Fruit fly (Drosophila melanogaster) whole organism, wandering third instar larva: Measurements from ENCODE around the gene sle.
A peak's percentile ranks its signal among the peaks of the same experiment; 100 is the strongest.

Experiments used
- Abd-B ChIP-seq: fragments of >200 bp; optimal IDR thresholded peaks from 2 replicates; lab custom pipeline; 2017; ENCODE audit warnings: missing biosample characterization, missing genetic modification characterization
- CG32264 ChIP-seq: fragments of 200-800 bp; sonication (Bioruptor generic); optimal IDR thresholded peaks from 2 replicates; lab custom pipeline; 2016; ENCODE audit warnings: missing biosample characterization, missing genetic modification characterization
- CG9705 ChIP-seq: fragments of 200-800 bp; sonication (Bioruptor generic); optimal IDR thresholded peaks from 2 replicates; lab custom pipeline; 2018; ENCODE audit warnings: missing biosample characterization, mild to moderate bottlenecking, missing genetic modification characterization
- CrebA ChIP-seq: fragments of 200-800 bp; sonication (Bioruptor generic); optimal IDR thresholded peaks from 2 replicates; lab custom pipeline; 2016; ENCODE audit warnings: missing biosample characterization, mild to moderate bottlenecking, missing genetic modification characterization, borderline replicate concordance
- Dfd ChIP-seq: fragments of >200 bp; optimal IDR thresholded peaks from 2 replicates; lab custom pipeline; 2017; ENCODE audit warnings: missing biosample characterization, missing genetic modification characterization
- Dif ChIP-seq: fragments of 200-275, 200-300 bp; sonication (Bioruptor generic); optimal IDR thresholded peaks from 2 replicates; lab custom pipeline; 2018; ENCODE audit warnings: missing biosample characterization, missing genetic modification characterization; ENCODE audit not compliant: partially characterized antibody
- GATAd ChIP-seq: sonication (Bioruptor generic); optimal IDR thresholded peaks from 2 replicates; lab custom pipeline; 2016; ENCODE audit warnings: missing biosample characterization, missing genetic modification characterization
- HLH106 ChIP-seq: fragments of 200-800 bp; optimal IDR thresholded peaks from 3 replicates; lab custom pipeline; 2019; ENCODE audit warnings: missing biosample characterization, mild to moderate bottlenecking, missing genetic modification characterization, moderate library complexity
- Hnf4 ChIP-seq: fragments of 200-800 bp; sonication (Bioruptor generic); optimal IDR thresholded peaks from 2 replicates; lab custom pipeline; 2016; ENCODE audit warnings: missing biosample characterization, mild to moderate bottlenecking, missing genetic modification characterization
- Hr78 ChIP-seq: fragments of >200 bp; optimal IDR thresholded peaks from 2 replicates; lab custom pipeline; 2017; ENCODE audit warnings: missing biosample characterization, missing genetic modification characterization
- Hr83 ChIP-seq: fragments of 200-300 bp; sonication (Bioruptor generic); optimal IDR thresholded peaks from 2 replicates; lab custom pipeline; 2016; ENCODE audit warnings: missing biosample characterization, mild to moderate bottlenecking, missing genetic modification characterization, moderate library complexity; ENCODE audit not compliant: poor library complexity, severe bottlenecking
- Jra ChIP-seq: sonication (Bioruptor generic); optimal IDR thresholded peaks from 2 replicates; lab custom pipeline; 2016; ENCODE audit warnings: missing biosample characterization, missing genetic modification characterization
- Mio ChIP-seq: sonication (Bioruptor generic); optimal IDR thresholded peaks from 2 replicates; lab custom pipeline; 2016; ENCODE audit warnings: missing biosample characterization, missing genetic modification characterization
- Myc ChIP-seq: fragments of >200 bp; optimal IDR thresholded peaks from 2 replicates; lab custom pipeline; 2017
- N ChIP-seq: fragments of >200 bp; optimal IDR thresholded peaks from 2 replicates; lab custom pipeline; 2018; ENCODE audit warnings: missing biosample characterization, missing external identifiers, missing genetic modification characterization
- OdsH ChIP-seq: fragments of 200-800 bp; sonication (Bioruptor generic); optimal IDR thresholded peaks from 2 replicates; lab custom pipeline; 2016; ENCODE audit warnings: missing biosample characterization, mild to moderate bottlenecking, missing genetic modification characterization
- Rel ChIP-seq, 2 experiments: fragments of 200-800 bp; sonication (Bioruptor generic) in 1 of 2; optimal IDR thresholded peaks; 2 replicates in 1 of 2; 3 replicates in 1 of 2; lab custom pipeline; 2016 to 2019; ENCODE audit warnings: mild to moderate bottlenecking in 2 of 2, missing biosample characterization in 2 of 2, missing genetic modification characterization in 2 of 2, moderate library complexity in 1 of 2
- Sp1 ChIP-seq: fragments of 200-800 bp; sonication (Bioruptor generic); optimal IDR thresholded peaks from 3 replicates; lab custom pipeline; 2019; ENCODE audit warnings: missing biosample characterization, mild to moderate bottlenecking, missing genetic modification characterization, moderate library complexity
- Vsx2 ChIP-seq: fragments of 200-300, 225-300 bp; sonication (Bioruptor generic); optimal IDR thresholded peaks from 2 replicates; lab custom pipeline; 2018; ENCODE audit warnings: missing biosample characterization, missing genetic modification characterization; ENCODE audit not compliant: partially characterized antibody
- br ChIP-seq: fragments of 200-800 bp; sonication (Bioruptor generic); optimal IDR thresholded peaks from 2 replicates; lab custom pipeline; 2016; ENCODE audit warnings: missing biosample characterization, missing genetic modification characterization
- brk ChIP-seq: fragments of 200-800 bp; sonication (Bioruptor generic); optimal IDR thresholded peaks from 2 replicates; lab custom pipeline; 2016; ENCODE audit warnings: missing biosample characterization, mild to moderate bottlenecking, missing genetic modification characterization
- dl ChIP-seq, 2 experiments: fragments of 175-275, 200-275 bp in 1 of 2; fragments of 200-275 bp in 1 of 2; sonication (Bioruptor generic); optimal IDR thresholded peaks; lab custom pipeline; 2018; ENCODE audit warnings: mild to moderate bottlenecking in 2 of 2, missing biosample characterization in 2 of 2, missing genetic modification characterization in 2 of 2, moderate library complexity in 2 of 2; ENCODE audit not compliant: partially characterized antibody in 2 of 2, insufficient read depth in 1 of 2
- dmrt93B ChIP-seq: fragments of 200-800 bp; sonication (Bioruptor generic); optimal IDR thresholded peaks from 2 replicates; lab custom pipeline; 2018; ENCODE audit warnings: missing biosample characterization, mild to moderate bottlenecking, missing genetic modification characterization
- dsf ChIP-seq: sonication (Bioruptor generic); optimal IDR thresholded peaks from 2 replicates; lab custom pipeline; 2016; ENCODE audit warnings: missing biosample characterization, missing genetic modification characterization, borderline replicate concordance
- ey ChIP-seq: fragments of 200-800 bp; sonication (Bioruptor generic); optimal IDR thresholded peaks from 2 replicates; lab custom pipeline; 2016; ENCODE audit warnings: missing biosample characterization, missing genetic modification characterization
- foxo ChIP-seq, 2 experiments: fragments of 200-800 bp; sonication (Bioruptor generic); optimal IDR thresholded peaks; 2 replicates in 1 of 2; 3 replicates in 1 of 2; lab custom pipeline; 2016 to 2017; ENCODE audit warnings: missing biosample characterization in 2 of 2, missing genetic modification characterization in 2 of 2
- fru ChIP-seq: fragments of 200-800 bp; sonication (Bioruptor generic); optimal IDR thresholded peaks from 3 replicates; lab custom pipeline; 2016; ENCODE audit warnings: missing biosample characterization, mild to moderate bottlenecking, missing genetic modification characterization
- h ChIP-seq: fragments of 200-800 bp; sonication (Bioruptor generic); optimal IDR thresholded peaks from 3 replicates; lab custom pipeline; 2016; ENCODE audit warnings: missing biosample characterization, mild to moderate bottlenecking, missing genetic modification characterization
- jim ChIP-seq: fragments of 175-275, 200-325 bp; sonication (Bioruptor generic); optimal IDR thresholded peaks from 2 replicates; lab custom pipeline; 2016; ENCODE audit warnings: missing biosample characterization, mild to moderate bottlenecking, missing genetic modification characterization
- lola ChIP-seq: fragments of >200 bp; optimal IDR thresholded peaks from 2 replicates; lab custom pipeline; 2017; ENCODE audit warnings: missing biosample characterization, missing genetic modification characterization
- pan ChIP-seq: fragments of >200 bp; optimal IDR thresholded peaks from 2 replicates; lab custom pipeline; 2017
- psq ChIP-seq: fragments of 200-800 bp; sonication (Bioruptor generic); optimal IDR thresholded peaks from 3 replicates; lab custom pipeline; 2017; ENCODE audit warnings: missing biosample characterization, mild to moderate bottlenecking, missing genetic modification characterization, moderate library complexity
- rgr ChIP-seq: fragments of 200-800 bp; sonication (Bioruptor generic); optimal IDR thresholded peaks from 3 replicates; lab custom pipeline; 2016; ENCODE audit warnings: missing biosample characterization, mild to moderate bottlenecking, missing genetic modification characterization
- sage ChIP-seq: fragments of 200-800 bp; sonication (Bioruptor generic); optimal IDR thresholded peaks from 2 replicates; lab custom pipeline; 2016; ENCODE audit warnings: missing biosample characterization, mild to moderate bottlenecking, missing genetic modification characterization
- sv ChIP-seq: fragments of 200-800 bp; sonication (Bioruptor generic); optimal IDR thresholded peaks from 3 replicates; lab custom pipeline; 2016; ENCODE audit warnings: missing biosample characterization, missing genetic modification characterization
- tai ChIP-seq: sonication (Bioruptor generic); optimal IDR thresholded peaks from 2 replicates; lab custom pipeline; 2016; ENCODE audit warnings: missing biosample characterization, missing genetic modification characterization
- usp ChIP-seq: fragments of >200 bp; optimal IDR thresholded peaks from 2 replicates; lab custom pipeline; 2017; ENCODE audit warnings: missing biosample characterization, missing genetic modification characterization
- woc ChIP-seq: sonication (Bioruptor generic); optimal IDR thresholded peaks from 2 replicates; lab custom pipeline; 2016; ENCODE audit warnings: missing biosample characterization, mild to moderate bottlenecking, missing genetic modification characterization

sle gene

DNA sequence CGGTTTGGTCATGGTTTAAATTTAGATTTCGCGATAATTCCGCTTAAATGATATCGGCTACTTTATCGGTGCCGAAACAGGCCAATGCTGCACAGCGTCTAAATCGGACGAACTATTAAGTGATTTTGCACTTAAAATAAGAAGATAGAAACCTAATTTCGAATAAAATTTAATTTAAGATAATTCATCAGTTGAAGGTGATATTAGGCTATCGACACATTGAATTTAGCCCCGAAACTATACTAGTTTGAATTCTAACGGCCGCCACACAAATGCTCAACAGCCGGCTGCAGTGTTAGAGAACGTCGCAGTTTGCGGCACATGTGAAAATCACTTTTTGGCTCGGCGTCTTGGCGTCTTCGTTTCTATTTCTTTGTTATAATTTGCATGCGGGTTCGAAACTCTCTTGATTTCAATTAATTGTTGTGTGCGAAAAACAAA lies at the start of gene sle:
Gene sle (plus strand): TSS at position 293 of the 441 bp plus-strand sequence.
- TF ChIP-seq CG9705 (GFP tag; lab: Kevin White, UChicago) (peak; percentile 62), dl (GFP tag; optimal IDR thresholded peaks at IDR 0.05; lab: Kevin White, UChicago; ENCODE audit: insufficient read depth in 1 of 2, partially characterized antibody in 2 of 2) (no peak), dsf (GFP tag; lab: Kevin White, UChicago) (no peak), dmrt93B (GFP tag; lab: Kevin White, UChicago) (no peak), rgr (GFP tag; lab: Kevin White, UChicago) (peak; percentile 81), sv (GFP tag; lab: Kevin White, UChicago) (peak; percentile 56), Hr83 (GFP tag; lab: Kevin White, UChicago) (no peak), Mio (GFP tag; lab: Kevin White, UChicago) (no peak), Rel (GFP tag; optimal IDR thresholded peaks at IDR 0.05; lab: Kevin White, UChicago) (no peak), Rel (tag; optimal IDR thresholded peaks at IDR 0.05; lab: Kevin White, UChicago) (peak; percentile 32), Hr78 (GFP tag; lab: Kevin White, UChicago) (no peak), usp (no peak), sage (no peak), Dif (GFP tag; lab: Kevin White, UChicago) (no peak), OdsH (GFP tag; lab: Kevin White, UChicago) (peak; percentile 65), woc (no peak), lola (no peak), foxo (GFP tag; optimal IDR thresholded peaks at IDR 0.05; lab: Kevin White, UChicago) (no peak), pan (lab: Kevin White, UChicago) (no peak), CrebA (GFP tag; lab: Kevin White, UChicago) (no peak), ey (GFP tag; lab: Kevin White, UChicago) (peak; percentile 61), HLH106 (tag; lab: Kevin White, UChicago) (no peak), CG32264 (GFP tag; lab: Kevin White, UChicago) (no peak), Sp1 (peak; percentile 60), h (GFP tag; lab: Kevin White, UChicago) (peak; percentile 82), Dfd (GFP tag; lab: Kevin White, UChicago) (no peak), br (no peak), Myc (lab: Kevin White, UChicago) (peak; percentile 56), Vsx2 (no peak), tai (GFP tag; lab: Kevin White, UChicago) (no peak), fru (GFP tag; lab: Kevin White, UChicago) (no peak), Abd-B (GFP tag; lab: Kevin White, UChicago) (no peak), brk (GFP tag; lab: Kevin White, UChicago) (no peak), psq (GFP tag; lab: Kevin White, UChicago) (peak; percentile 56), N (GFP tag; lab: Kevin White, UChicago) (no peak), GATAd (GFP tag; lab: Kevin White, UChicago) (peak; percentile 20), Jra (no peak), jim (no peak), Hnf4 (no peak)

DNA sequence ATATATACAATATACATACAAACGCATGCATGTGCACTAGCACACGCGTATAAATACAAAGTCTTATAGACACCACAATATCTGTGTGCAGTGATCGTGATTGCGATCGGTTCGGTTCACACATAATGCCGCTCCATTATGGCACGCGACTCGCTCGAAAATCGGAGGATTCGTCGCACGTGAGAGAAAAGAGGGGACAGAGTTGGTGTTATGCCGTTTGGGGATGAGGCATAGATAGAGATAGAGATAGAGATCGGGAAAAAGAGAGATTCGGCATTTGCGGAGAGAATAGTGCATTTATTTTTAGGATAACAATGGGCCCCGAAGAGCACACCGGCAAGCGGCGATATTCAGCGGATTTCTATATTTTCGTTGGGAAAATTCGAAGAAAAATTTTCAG lies 48.7 kb upstream of the sle start:
- TF ChIP-seq jim (no peak), rgr (GFP tag; lab: Kevin White, UChicago) (no peak)
- TF ChIP-seq, all 38 proteins: peak for 0

DNA sequence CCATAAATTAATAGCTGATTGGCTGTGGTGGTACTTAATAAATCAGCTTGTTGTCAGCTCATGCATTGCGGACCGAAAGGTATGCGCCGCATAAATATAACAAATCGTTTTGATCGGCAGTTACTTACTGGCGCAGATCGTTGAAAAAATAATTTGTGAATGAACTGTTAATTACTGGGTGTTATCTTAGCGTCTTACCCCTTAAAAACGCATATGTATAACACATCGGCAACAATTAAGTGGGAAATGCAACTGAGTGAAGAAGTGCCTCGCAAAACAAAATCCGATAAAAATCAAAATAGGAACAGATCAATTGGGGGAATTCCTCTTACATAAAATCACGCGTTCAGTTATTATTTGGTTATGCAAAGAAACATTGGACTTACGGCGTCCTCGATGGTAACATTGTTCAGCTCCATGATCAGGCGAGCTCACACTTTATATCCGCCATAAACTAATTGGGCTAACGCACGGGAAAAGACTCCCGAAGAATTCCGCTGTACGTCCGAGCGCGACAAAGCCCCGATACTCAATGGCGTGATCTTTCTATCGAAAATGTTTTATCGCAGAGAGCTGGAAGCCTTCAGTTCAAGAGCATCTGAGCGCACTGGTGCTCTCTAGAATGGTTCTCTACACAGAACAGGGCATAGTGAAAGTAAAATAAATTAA lies 21.7 kb upstream of the sle start, which contains the start of gene CG6293:
Gene CG6293 (minus strand): TSS at position 538 of the 669 bp plus-strand sequence.
- TF ChIP-seq lola (no peak), Dif (GFP tag; lab: Kevin White, UChicago) (peak; percentile 41), foxo (GFP tag; optimal IDR thresholded peaks at IDR 0.05; lab: Kevin White, UChicago) (no peak)
